Worm (Caenorhabditis elegans): Measurements from ENCODE around the gene Y54G2A.48.
"Not testable (repeated sequence)": the region's sequence is repeated elsewhere in the genome, so short reads cannot be mapped to it uniquely, and the experiment has no call there.

Y54G2A.48 gene

DNA sequence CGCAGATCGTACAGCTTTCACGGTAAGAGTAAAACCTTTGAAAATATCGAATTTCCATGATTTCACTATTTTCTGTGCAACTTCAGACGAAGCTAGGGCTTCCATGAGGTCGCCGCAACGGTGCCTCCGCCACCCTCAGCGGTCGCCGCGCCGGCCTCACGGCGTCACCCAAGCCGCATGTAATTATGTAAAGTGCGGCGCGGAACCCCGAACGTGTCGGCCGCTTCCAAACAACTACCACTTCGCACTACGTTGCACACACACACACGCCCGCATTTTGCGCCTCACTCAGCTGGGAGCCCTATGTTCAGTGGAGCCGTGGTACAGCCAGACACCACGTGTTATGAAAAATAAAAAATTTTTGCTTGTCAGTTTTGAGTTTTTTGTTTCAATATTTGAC, 15.4 kb downstream of the Y54G2A.48 start:
- TF ChIP-seq cog-1 (tag; optimal IDR thresholded peaks at IDR 0.05) (no peak), flt-1 (GFP tag; IDR thresholded peaks at IDR 0.05) (0 out of 2 replicates have a peak, but pooled peaks have one; percentile 35)

DNA sequence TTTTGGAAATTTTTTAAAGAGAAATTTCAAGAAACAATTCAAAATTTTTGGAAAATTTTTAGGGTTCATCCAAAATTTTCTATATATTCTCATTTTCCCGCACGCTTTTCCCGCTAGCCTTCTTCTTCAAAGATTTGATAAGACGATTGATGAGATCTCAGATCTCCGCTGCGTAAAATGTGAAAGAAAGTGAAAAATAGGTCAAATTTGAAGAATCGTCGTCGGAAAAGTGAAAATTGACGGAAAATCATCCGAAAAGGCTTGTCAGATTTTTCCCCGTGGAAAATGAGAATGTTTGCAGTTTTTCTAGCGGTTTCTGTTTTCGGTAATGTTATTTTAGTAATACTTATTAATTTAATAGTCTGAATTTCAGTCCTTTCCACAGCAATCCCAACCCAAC, 23.3 kb downstream of the Y54G2A.48 start, which contains the start of gene Y54G2A.76:
Y54G2A.76 (plus strand) TSS at position 203 of the 400 bp plus-strand sequence.
- TF ChIP-seq ztf-23 (GFP tag; IDR thresholded peaks at IDR 0.05), result no peak

DNA sequence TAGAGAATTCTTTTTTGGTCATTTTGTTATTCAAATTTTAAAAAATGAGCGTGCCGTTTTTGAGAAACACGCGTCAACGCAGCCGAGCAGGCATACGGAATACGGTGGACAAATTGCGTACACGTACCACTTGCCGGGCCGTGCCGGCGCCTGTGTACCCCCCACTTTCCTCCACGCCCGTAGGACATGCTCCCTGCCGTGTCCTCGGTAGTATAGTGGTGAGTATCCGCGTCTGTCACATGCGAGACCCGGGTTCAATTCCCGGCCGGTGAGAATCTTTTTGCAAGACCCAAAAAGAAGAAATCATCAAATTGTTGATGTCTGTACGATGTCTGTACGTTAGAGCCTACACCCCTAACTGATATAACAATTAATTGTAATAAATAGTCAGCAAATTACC, 24.3 kb downstream of the Y54G2A.48 start:
- TF ChIP-seq tab-1 (GFP tag; IDR thresholded peaks at IDR 0.05) (0 out of 2 replicates have a peak, but pooled peaks have one; percentile 58), klf-2 (GFP tag; conservative IDR thresholded peaks at IDR 0.05) (no peak), med-1 (GFP tag; optimal IDR thresholded peaks at IDR 0.05; ENCODE audit: insufficient read depth) (no peak), ztf-23 (GFP tag; IDR thresholded peaks at IDR 0.05) (no peak; the same call in 1 of the 2 replicates), flt-1 (GFP tag; IDR thresholded peaks at IDR 0.05) (peak; percentile 44; the same call in 1 of the 2 replicates), T22C8.4 (GFP tag; IDR thresholded peaks at IDR 0.05) (no peak), cog-1 (tag; optimal IDR thresholded peaks at IDR 0.05) (no peak), ztf-29 (GFP tag; IDR thresholded peaks at IDR 0.05) (no peak)

ce11 chrIV:2805525-2805924, 27.0 kb downstream of the Y54G2A.48 start, which contains the start of gene Y54G2A.45:
Gene Y54G2A.45 (plus strand): TSS chrIV:2805857.
- TF ChIP-seq med-1 (GFP tag; optimal IDR thresholded peaks at IDR 0.05; ENCODE audit: insufficient read depth) (no peak), ref-1 (GFP tag; conservative IDR thresholded peaks at IDR 0.05) (peak; percentile 69), ztf-23 (GFP tag; IDR thresholded peaks at IDR 0.05) (peak; percentile 74), tab-1 (GFP tag; IDR thresholded peaks at IDR 0.05) (peak; percentile 82), flt-1 (GFP tag; IDR thresholded peaks at IDR 0.05) (peak; percentile 90), ztf-29 (GFP tag; IDR thresholded peaks at IDR 0.05) (no peak), cog-1 (tag; optimal IDR thresholded peaks at IDR 0.05) (peak; percentile 39), klf-2 (GFP tag; conservative IDR thresholded peaks at IDR 0.05) (no peak), T22C8.4 (GFP tag; IDR thresholded peaks at IDR 0.05) (peak; percentile 65)

ce11 chrIV:2803652-2804051, 28.8 kb downstream of the Y54G2A.48 start, which contains the start of gene Y54G2A.32:
Gene Y54G2A.32 (plus strand): TSS chrIV:2803952.
- TF ChIP-seq med-1 (GFP tag; optimal IDR thresholded peaks at IDR 0.05; ENCODE audit: insufficient read depth) (no peak), T22C8.4 (GFP tag; IDR thresholded peaks at IDR 0.05) (no peak), ztf-23 (GFP tag; IDR thresholded peaks at IDR 0.05) (no peak), klf-2 (GFP tag; conservative IDR thresholded peaks at IDR 0.05) (no peak), ref-1 (GFP tag; conservative IDR thresholded peaks at IDR 0.05) (no peak), cog-1 (tag; optimal IDR thresholded peaks at IDR 0.05) (no peak), flt-1 (GFP tag; IDR thresholded peaks at IDR 0.05) (no peak), tab-1 (GFP tag; IDR thresholded peaks at IDR 0.05) (no peak), ztf-29 (GFP tag; IDR thresholded peaks at IDR 0.05) (no peak)

DNA sequence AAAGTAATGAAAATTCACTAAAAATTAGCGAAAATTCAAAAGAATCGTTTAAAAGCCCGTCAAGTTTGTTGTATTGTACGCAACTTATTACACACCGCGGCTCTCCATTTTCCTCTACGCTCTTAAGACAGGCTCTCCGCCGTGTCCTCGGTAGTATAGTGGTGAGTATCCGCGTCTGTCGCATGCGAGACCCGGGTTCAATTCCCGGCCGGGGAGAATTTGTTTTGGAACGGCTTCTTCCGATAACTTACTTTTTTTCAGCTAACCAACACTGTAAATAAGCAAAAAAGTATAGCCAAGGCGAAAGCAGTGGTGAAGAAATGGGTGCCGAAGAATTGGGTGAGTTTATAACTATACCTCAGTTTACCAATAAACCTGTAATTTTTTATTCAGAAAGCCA, 30.3 kb downstream of the Y54G2A.48 start:
- TF ChIP-seq cog-1 (tag; optimal IDR thresholded peaks at IDR 0.05), result no peak
- TF ChIP-seq flt-1 (GFP tag; IDR thresholded peaks at IDR 0.05), result peak; percentile 63
- peak; percentile 61; the same call in 1 of the 2 replicates for TF ChIP-seq klf-2 (GFP tag; conservative IDR thresholded peaks at IDR 0.05)
- no peak for TF ChIP-seq med-1 (GFP tag; optimal IDR thresholded peaks at IDR 0.05; ENCODE audit: insufficient read depth)
- peak; percentile 54; the same call in 1 of the 2 replicates for TF ChIP-seq ref-1 (GFP tag; conservative IDR thresholded peaks at IDR 0.05)
- no peak for TF ChIP-seq T22C8.4 (GFP tag; IDR thresholded peaks at IDR 0.05)
- peak; percentile 75; the same call in 1 of the 2 replicates for TF ChIP-seq tab-1 (GFP tag; IDR thresholded peaks at IDR 0.05)
- TF ChIP-seq ztf-29 (GFP tag; IDR thresholded peaks at IDR 0.05), result 0 out of 2 replicates have a peak, but pooled peaks have one; percentile 14
- TF ChIP-seq ztf-23 (GFP tag; IDR thresholded peaks at IDR 0.05), result peak; percentile 74; the same call in 1 of the 2 replicates

DNA sequence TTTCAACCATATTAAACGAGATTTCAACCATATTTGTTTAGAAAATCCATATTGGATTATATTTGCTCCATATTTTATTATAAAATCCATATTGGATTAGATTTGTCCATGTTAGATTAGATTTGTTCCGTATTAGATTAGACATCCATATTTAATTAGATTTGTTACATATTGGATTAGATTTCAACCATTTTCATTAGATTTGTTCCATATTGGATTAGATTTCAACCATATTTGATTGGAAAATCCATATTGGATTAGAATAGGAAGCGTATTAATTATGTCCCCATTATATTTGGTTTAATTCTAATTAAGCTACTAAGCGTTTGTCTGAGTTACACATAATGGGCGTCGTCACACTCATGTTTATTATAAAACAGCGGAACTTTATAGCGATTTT, 30.9 kb downstream of the Y54G2A.48 start, which contains the start of gene Y54G2A.44:
Y54G2A.44 (plus strand) TSS at position 301 of the 400 bp plus-strand sequence.
- not testable (repeated sequence) for TF ChIP-seq ztf-23 (GFP tag; IDR thresholded peaks at IDR 0.05); klf-2 (GFP tag; conservative IDR thresholded peaks at IDR 0.05); flt-1 (GFP tag; IDR thresholded peaks at IDR 0.05)

DNA sequence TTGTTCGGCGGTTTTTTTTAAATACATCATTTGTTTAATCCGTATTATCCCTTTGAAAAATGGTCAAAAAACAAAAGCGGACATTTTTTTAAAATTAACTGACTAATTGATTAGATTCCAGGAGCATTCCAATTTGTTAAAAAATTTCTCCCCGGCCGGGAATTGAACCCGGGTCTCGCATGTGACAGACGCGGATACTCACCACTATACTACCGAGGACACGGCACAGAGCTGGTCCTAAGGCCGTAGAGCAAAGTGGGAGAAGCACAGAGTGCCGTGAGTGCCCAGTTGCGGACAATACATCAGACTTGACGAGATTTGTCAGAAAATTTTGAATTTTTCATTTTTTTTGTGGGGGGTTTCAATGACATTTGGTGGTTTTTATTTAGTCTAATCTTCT, 31.5 kb downstream of the Y54G2A.48 start:
- peak; percentile 69; the same call in 1 of the 2 replicates for TF ChIP-seq tab-1 (GFP tag; IDR thresholded peaks at IDR 0.05)
- no peak for TF ChIP-seq klf-2 (GFP tag; conservative IDR thresholded peaks at IDR 0.05)
- no peak for TF ChIP-seq flt-1 (GFP tag; IDR thresholded peaks at IDR 0.05)
- peak; percentile 69; the same call in 1 of the 2 replicates for TF ChIP-seq ztf-23 (GFP tag; IDR thresholded peaks at IDR 0.05)
- no peak for TF ChIP-seq cog-1 (tag; optimal IDR thresholded peaks at IDR 0.05)
- TF ChIP-seq T22C8.4 (GFP tag; IDR thresholded peaks at IDR 0.05), result no peak
- peak; percentile 55; the same call in 1 of the 2 replicates for TF ChIP-seq ztf-29 (GFP tag; IDR thresholded peaks at IDR 0.05)
- no peak for TF ChIP-seq ref-1 (GFP tag; conservative IDR thresholded peaks at IDR 0.05)
- no peak for TF ChIP-seq med-1 (GFP tag; optimal IDR thresholded peaks at IDR 0.05; ENCODE audit: insufficient read depth)

DNA sequence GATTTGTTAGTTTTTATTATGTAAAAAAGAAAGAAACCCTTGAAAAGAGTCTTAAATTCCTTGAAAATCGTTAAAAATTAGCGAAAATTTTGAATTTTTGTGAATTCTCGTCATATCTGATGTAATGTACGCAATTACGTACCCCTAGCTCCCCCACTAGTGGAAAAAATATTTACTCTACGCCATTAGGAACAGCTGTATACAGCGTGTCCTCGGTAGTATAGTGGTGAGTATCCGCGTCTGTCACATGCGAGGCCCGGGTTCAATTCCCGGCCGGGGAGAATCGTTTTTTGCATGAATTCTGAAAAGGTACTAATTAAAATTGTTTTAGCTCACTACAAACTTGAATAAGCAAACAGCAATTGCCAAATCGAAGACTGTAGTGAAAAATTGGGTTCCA, 32.6 kb downstream of the Y54G2A.48 start:
- TF ChIP-seq ztf-29 (GFP tag; IDR thresholded peaks at IDR 0.05) (no peak), med-1 (GFP tag; optimal IDR thresholded peaks at IDR 0.05; ENCODE audit: insufficient read depth) (no peak), tab-1 (GFP tag; IDR thresholded peaks at IDR 0.05) (no peak), cog-1 (tag; optimal IDR thresholded peaks at IDR 0.05) (no peak), flt-1 (GFP tag; IDR thresholded peaks at IDR 0.05) (no peak), ref-1 (GFP tag; conservative IDR thresholded peaks at IDR 0.05) (no peak), klf-2 (GFP tag; conservative IDR thresholded peaks at IDR 0.05) (no peak), T22C8.4 (GFP tag; IDR thresholded peaks at IDR 0.05) (no peak), ztf-23 (GFP tag; IDR thresholded peaks at IDR 0.05) (no peak)

- TF ChIP-seq ztf-23 (GFP tag; IDR thresholded peaks at IDR 0.05) (no peak), ztf-29 (GFP tag; IDR thresholded peaks at IDR 0.05) (no peak), klf-2 (GFP tag; conservative IDR thresholded peaks at IDR 0.05) (no peak), flt-1 (GFP tag; IDR thresholded peaks at IDR 0.05) (no peak), tab-1 (GFP tag; IDR thresholded peaks at IDR 0.05) (no peak), cog-1 (tag; optimal IDR thresholded peaks at IDR 0.05) (no peak), ref-1 (GFP tag; conservative IDR thresholded peaks at IDR 0.05) (no peak), T22C8.4 (GFP tag; IDR thresholded peaks at IDR 0.05) (no peak), med-1 (GFP tag; optimal IDR thresholded peaks at IDR 0.05; ENCODE audit: insufficient read depth) (no peak)
Measured at ce11 chrIV:2799389-2799788, 33.1 kb downstream of the Y54G2A.48 start, which contains the start of gene Y54G2A.10. Gene Y54G2A.10 (plus strand): TSS chrIV:2799689.
